In the genomic region with DNA sequence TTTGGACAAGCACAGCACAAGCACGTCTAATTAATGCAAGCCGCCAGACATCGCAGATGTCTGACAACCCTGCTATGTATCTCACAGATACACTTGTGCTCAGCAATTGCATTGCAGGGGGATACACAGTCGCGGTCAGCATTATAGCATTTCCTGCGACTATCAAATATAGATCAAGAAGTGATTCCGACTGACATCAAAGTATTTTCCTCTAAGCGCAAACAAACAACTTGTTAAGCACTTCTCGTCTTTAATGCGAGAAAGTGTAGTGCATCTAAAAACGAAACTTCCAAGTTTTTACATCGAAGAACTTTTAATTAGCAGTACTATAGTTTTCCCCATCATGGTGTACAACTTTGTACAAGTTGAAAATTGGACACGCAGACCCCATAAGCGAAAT, we compare ENCODE assay signal across 4 fruit fly cellular contexts.
TF ChIP-seq lines count a peak whose summit lies in the region.

No protein-coding gene starts in this region.

- no peak for TF ChIP-seq CTCF in whole organism, embryonic (GFP tag; optimal IDR thresholded peaks at IDR 0.05; lab: Kevin White, UChicago)

TF ChIP-seq in whole organism, embryonic, 481 proteins besides CTCF, POLR2A, EP300 and RAD21 (continues in another document):
- TF ChIP-seq bbx (GFP tag; IDR thresholded peaks at IDR 0.05; lab: Robert Waterston, UW; ENCODE audit: partially characterized antibody) (no peak), CG32532 (GFP tag; IDR thresholded peaks at IDR 0.05; lab: Robert Waterston, UW) (peak; percentile 6; the same call in 1 of the 2 replicates), yki (optimal IDR thresholded peaks at IDR 0.05; lab: Kevin White, UChicago) (no peak), crp (GFP tag; optimal IDR thresholded peaks at IDR 0.05; lab: Kevin White, UChicago) (no peak), jing (GFP tag; optimal IDR thresholded peaks at IDR 0.05; lab: Kevin White, UChicago) (no peak), nom (GFP tag; optimal IDR thresholded peaks at IDR 0.05; lab: Kevin White, UChicago) (peak; percentile 1), ewg (GFP tag; optimal IDR thresholded peaks at IDR 0.05; lab: Kevin White, UChicago) (no peak), ash1 (GFP tag; optimal IDR thresholded peaks at IDR 0.05; lab: Kevin White, UChicago) (no peak), tna (GFP tag; IDR thresholded peaks at IDR 0.05; lab: Robert Waterston, UW; ENCODE audit: partially characterized antibody) (no peak), CG15269 (tag; optimal IDR thresholded peaks at IDR 0.05; lab: Kevin White, UChicago) (no peak), CG1603 (tag; optimal IDR thresholded peaks at IDR 0.05; lab: Kevin White, UChicago) (peak; percentile 12), vvl (GFP tag; IDR thresholded peaks at IDR 0.05; lab: Robert Waterston, UW) (no peak), psq (GFP tag; optimal IDR thresholded peaks at IDR 0.05; lab: Kevin White, UChicago) (no peak), Lhr (GFP tag; optimal IDR thresholded peaks at IDR 0.05; lab: Kevin White, UChicago) (no peak), sima (GFP tag; optimal IDR thresholded peaks at IDR 0.05; lab: Kevin White, UChicago) (no peak), nmo (GFP tag; optimal IDR thresholded peaks at IDR 0.05; lab: Kevin White, UChicago) (peak; percentile 7), Oli (tag; optimal IDR thresholded peaks at IDR 0.05; lab: Kevin White, UChicago) (no peak), nau (GFP tag; optimal IDR thresholded peaks at IDR 0.05; lab: Kevin White, UChicago) (no peak), oc (tag; optimal IDR thresholded peaks at IDR 0.05; lab: Kevin White, UChicago) (no peak), CG12155 (GFP tag; optimal IDR thresholded peaks at IDR 0.05; lab: Kevin White, UChicago) (no peak), Antp (GFP tag; optimal IDR thresholded peaks at IDR 0.05; lab: Kevin White, UChicago) (no peak), CG2678 (tag; optimal IDR thresholded peaks at IDR 0.05; lab: Kevin White, UChicago) (no peak)

TF ChIP-seq in whole organism, prepupa, 60 proteins besides CTCF, POLR2A, EP300 and RAD21 (continues in another document):
- no peak for TF ChIP-seq Blimp-1 (GFP tag; optimal IDR thresholded peaks at IDR 0.05; lab: Kevin White, UChicago)
- TF ChIP-seq CG11294 (GFP tag; IDR thresholded peaks at IDR 0.05; lab: Robert Waterston, UW) = no peak
- peak; percentile 50 for TF ChIP-seq OdsH (GFP tag; optimal IDR thresholded peaks at IDR 0.05; lab: Kevin White, UChicago)
- no peak for TF ChIP-seq Hr38 (GFP tag; optimal IDR thresholded peaks at IDR 0.05; lab: Kevin White, UChicago)
- peak; percentile 29 for TF ChIP-seq CG34406 (GFP tag; optimal IDR thresholded peaks at IDR 0.05; lab: Kevin White, UChicago)
- no peak for TF ChIP-seq dac (GFP tag; optimal IDR thresholded peaks at IDR 0.05; lab: Kevin White, UChicago)
- no peak for TF ChIP-seq Hr4 (GFP tag; optimal IDR thresholded peaks at IDR 0.05; lab: Kevin White, UChicago)
- TF ChIP-seq CG11762 (GFP tag; optimal IDR thresholded peaks at IDR 0.05; lab: Kevin White, UChicago; ENCODE audit: insufficient read depth) = peak; percentile 33
- TF ChIP-seq Lpt (GFP tag; optimal IDR thresholded peaks at IDR 0.05; lab: Kevin White, UChicago) = no peak
- TF ChIP-seq vri (GFP tag; optimal IDR thresholded peaks at IDR 0.05; lab: Kevin White, UChicago) = no peak
- TF ChIP-seq ss (GFP tag; optimal IDR thresholded peaks at IDR 0.05; lab: Kevin White, UChicago) = peak; percentile 56 to 73
- TF ChIP-seq salr (GFP tag; optimal IDR thresholded peaks at IDR 0.05; lab: Kevin White, UChicago) = peak; percentile 23 to 48
- peak; percentile 43 for TF ChIP-seq fd59A (GFP tag; optimal IDR thresholded peaks at IDR 0.05; lab: Kevin White, UChicago)
- peak; percentile 67 for TF ChIP-seq CG15336 (GFP tag; IDR thresholded peaks at IDR 0.05; lab: Robert Waterston, UW)
- TF ChIP-seq eg (GFP tag; IDR thresholded peaks at IDR 0.05; lab: Robert Waterston, UW) = no peak
- TF ChIP-seq CG6276 (GFP tag; optimal IDR thresholded peaks at IDR 0.05; lab: Kevin White, UChicago) = no peak
- peak; percentile 79 for TF ChIP-seq Ets96B (tag; optimal IDR thresholded peaks at IDR 0.05; lab: Kevin White, UChicago)
- no peak for TF ChIP-seq fd85E (GFP tag; optimal IDR thresholded peaks at IDR 0.05; lab: Kevin White, UChicago)
- TF ChIP-seq pdm3 (GFP tag; optimal IDR thresholded peaks at IDR 0.05; lab: Kevin White, UChicago) = no peak
- TF ChIP-seq svp (GFP tag; lab: Kevin White, UChicago) = peak; percentile 36
- TF ChIP-seq CG6163 (GFP tag; IDR thresholded peaks at IDR 0.05; lab: Robert Waterston, UW) = no peak; the same call in 2 of the 3 replicates
- peak; percentile 28 for TF ChIP-seq Sox15 (GFP tag; optimal IDR thresholded peaks at IDR 0.05; lab: Kevin White, UChicago)
- peak; percentile 57 for TF ChIP-seq net (GFP tag; optimal IDR thresholded peaks at IDR 0.05; lab: Kevin White, UChicago)

TF ChIP-seq in whole organism, pupa, 21 proteins besides CTCF, POLR2A, EP300 and RAD21:
- TF ChIP-seq CG4496 (GFP tag; IDR thresholded peaks at IDR 0.05; lab: Robert Waterston, UW) (peak; percentile 60; the same call in 1 of the 3 replicates), CG15710 (tag; optimal IDR thresholded peaks at IDR 0.05; lab: Kevin White, UChicago) (peak; percentile 66), Pif1A (GFP tag; optimal IDR thresholded peaks at IDR 0.05; lab: Kevin White, UChicago) (no peak), CG13204 (GFP tag; optimal IDR thresholded peaks at IDR 0.05; lab: Kevin White, UChicago) (no peak), Pif1B (GFP tag; optimal IDR thresholded peaks at IDR 0.05; lab: Kevin White, UChicago) (peak; percentile 60), rn (GFP tag; IDR thresholded peaks at IDR 0.05; lab: Robert Waterston, UW) (no peak), CG12605 (GFP tag; IDR thresholded peaks at IDR 0.05; lab: Robert Waterston, UW) (no peak), CG9948 (tag; optimal IDR thresholded peaks at IDR 0.05; lab: Kevin White, UChicago) (peak; percentile 65), CG34367 (tag; optimal IDR thresholded peaks at IDR 0.05; lab: Kevin White, UChicago) (peak; percentile 53), D1 (tag; optimal IDR thresholded peaks at IDR 0.05; lab: Kevin White, UChicago) (no peak), fd96Ca (GFP tag; IDR thresholded peaks at IDR 0.05; lab: Robert Waterston, UW) (peak; percentile 72), Snoo (tag; optimal IDR thresholded peaks at IDR 0.05; lab: Kevin White, UChicago) (peak; percentile 40), CG8159 (tag; optimal IDR thresholded peaks at IDR 0.05; lab: Kevin White, UChicago) (peak; percentile 70), CG17806 (tag; optimal IDR thresholded peaks at IDR 0.05; lab: Kevin White, UChicago) (peak; percentile 68), CG8301 (tag; optimal IDR thresholded peaks at IDR 0.05; lab: Kevin White, UChicago) (no peak)

TF ChIP-seq in whole organism, wandering third instar larva, 38 proteins besides CTCF, POLR2A, EP300 and RAD21:
- peak; percentile 16 for TF ChIP-seq ey (GFP tag; optimal IDR thresholded peaks at IDR 0.05; lab: Kevin White, UChicago)
- TF ChIP-seq GATAd (GFP tag; optimal IDR thresholded peaks at IDR 0.05; lab: Kevin White, UChicago) = no peak
- TF ChIP-seq foxo (GFP tag; optimal IDR thresholded peaks at IDR 0.05; lab: Kevin White, UChicago) = peak in 1 of 2 experiments; percentile 22
- no peak for TF ChIP-seq Abd-B (GFP tag; optimal IDR thresholded peaks at IDR 0.05; lab: Kevin White, UChicago)
- TF ChIP-seq br (GFP tag; optimal IDR thresholded peaks at IDR 0.05; lab: Kevin White, UChicago) = peak; percentile 5
- TF ChIP-seq HLH106 (tag; optimal IDR thresholded peaks at IDR 0.05; lab: Kevin White, UChicago) = peak; percentile 20
- TF ChIP-seq Hr83 (GFP tag; optimal IDR thresholded peaks at IDR 0.05; lab: Kevin White, UChicago; ENCODE audit: poor library complexity, severe bottlenecking) = no peak
- no peak for TF ChIP-seq woc (GFP tag; optimal IDR thresholded peaks at IDR 0.05; lab: Kevin White, UChicago)
- no peak for TF ChIP-seq dl (GFP tag; optimal IDR thresholded peaks at IDR 0.05; lab: Kevin White, UChicago; ENCODE audit: insufficient read depth in 1 of 2, partially characterized antibody in 2 of 2)
- peak; percentile 35 for TF ChIP-seq fru (GFP tag; optimal IDR thresholded peaks at IDR 0.05; lab: Kevin White, UChicago)
- TF ChIP-seq CG9705 (GFP tag; optimal IDR thresholded peaks at IDR 0.05; lab: Kevin White, UChicago) = no peak
- peak; percentile 8 for TF ChIP-seq rgr (GFP tag; optimal IDR thresholded peaks at IDR 0.05; lab: Kevin White, UChicago)
- TF ChIP-seq jim (GFP tag; optimal IDR thresholded peaks at IDR 0.05; lab: Kevin White, UChicago) = no peak
